Worm (Caenorhabditis elegans) whole organism, L2 larva: ENCODE measurements around the gene F20C5.7.

Experiments
- mab-5 ChIP-seq: fragments of 150-350 bp; optimal IDR thresholded peaks from 2 replicates; lab custom pipeline; 2014; ENCODE audit warnings: missing biosample characterization, missing genetic modification characterization
- unc-62 ChIP-seq: fragments of 150-350 bp; optimal IDR thresholded peaks from 2 replicates; lab custom pipeline; 2014; ENCODE audit warnings: missing biosample characterization, missing genetic modification reagents, missing genetic modification characterization

- no peak for TF ChIP-seq mab-5 (tag; lab: Kevin White, UChicago)
- no peak for TF ChIP-seq unc-62
Observed at ce11 chrIV:8769539-8769938, 24.0 kb upstream of the F20C5.7 start, which contains the start of gene F20C5.5.
